Worm (Caenorhabditis elegans) whole organism, mixed stage, embryonic: ENCODE results near the gene F42G10.1.

ENCODE experiments used
- blmp-1 ChIP-seq: fragments of 150-350 bp; optimal IDR thresholded peaks from 2 replicates; lab custom pipeline; 2014; ENCODE audit warnings: missing biosample characterization, missing genetic modification characterization
- ceh-39 ChIP-seq: fragments of 150-350 bp; optimal IDR thresholded peaks from 2 replicates; lab custom pipeline; 2014; ENCODE audit warnings: missing biosample characterization, missing genetic modification characterization
- ces-1 ChIP-seq: fragments of 150-350 bp; optimal IDR thresholded peaks from 2 replicates; lab custom pipeline; 2014; ENCODE audit warnings: missing biosample characterization, missing genetic modification reagents, missing genetic modification characterization
- elt-3 ChIP-seq: fragments of 150-350 bp; optimal IDR thresholded peaks from 2 replicates; lab custom pipeline; 2014; ENCODE audit warnings: missing biosample characterization, missing genetic modification characterization
- ham-2 ChIP-seq: fragments of 200-800 bp; sonication (Bioruptor generic); optimal IDR thresholded peaks from 2 replicates; lab custom pipeline; 2018; ENCODE audit warnings: mild to moderate bottlenecking, missing genetic modification characterization, missing compliant biosample characterization
- lin-13 ChIP-seq: fragments of 150-350 bp; optimal IDR thresholded peaks from 2 replicates; lab custom pipeline; 2014; ENCODE audit warnings: missing biosample characterization, missing genetic modification characterization
- lsy-2 ChIP-seq: fragments of 150-350 bp; optimal IDR thresholded peaks from 2 replicates; lab custom pipeline; 2014; ENCODE audit warnings: missing biosample characterization, missing genetic modification characterization
- nhr-28 ChIP-seq: fragments of 150-350 bp; optimal IDR thresholded peaks from 2 replicates; lab custom pipeline; 2014; ENCODE audit warnings: missing biosample characterization, missing genetic modification characterization
- nhr-76 ChIP-seq: sonication (generic microtip); optimal IDR thresholded peaks from 2 replicates; lab custom pipeline; 2017; ENCODE audit warnings: missing biosample characterization, missing genetic modification characterization
- pha-4 ChIP-seq: fragments of 150-350 bp; optimal IDR thresholded peaks from 2 replicates; lab custom pipeline; 2018; ENCODE audit warnings: missing biosample characterization, missing genetic modification reagents, missing genetic modification characterization
- snpc-4 ChIP-seq: fragments of 150-350 bp; optimal IDR thresholded peaks from 2 replicates; lab custom pipeline; 2014; ENCODE audit warnings: missing biosample characterization, missing genetic modification characterization
- unc-39 ChIP-seq: fragments of 150-350 bp; optimal IDR thresholded peaks from 2 replicates; lab custom pipeline; 2014; ENCODE audit warnings: missing biosample characterization, missing genetic modification characterization

ce11 chrX:9993100-9993499, 28.9 kb downstream of the F42G10.1 start:
- TF ChIP-seq elt-3 (tag; lab: Kevin White, UChicago) (no peak), ces-1 (no peak), ceh-39 (no peak), blmp-1 (tag; lab: Kevin White, UChicago) (no peak), nhr-76 (no peak), snpc-4 (tag; lab: Kevin White, UChicago) (no peak), ham-2 (GFP tag; lab: Kevin White, UChicago) (no peak), lsy-2 (tag; lab: Kevin White, UChicago) (no peak), nhr-28 (tag; lab: Kevin White, UChicago) (no peak), lin-13 (tag; lab: Kevin White, UChicago) (no peak), pha-4 (no peak), unc-39 (tag; lab: Kevin White, UChicago) (no peak)
